Fruit fly (Drosophila melanogaster): ENCODE results near the gene sgg.

Gene sgg

DNA sequence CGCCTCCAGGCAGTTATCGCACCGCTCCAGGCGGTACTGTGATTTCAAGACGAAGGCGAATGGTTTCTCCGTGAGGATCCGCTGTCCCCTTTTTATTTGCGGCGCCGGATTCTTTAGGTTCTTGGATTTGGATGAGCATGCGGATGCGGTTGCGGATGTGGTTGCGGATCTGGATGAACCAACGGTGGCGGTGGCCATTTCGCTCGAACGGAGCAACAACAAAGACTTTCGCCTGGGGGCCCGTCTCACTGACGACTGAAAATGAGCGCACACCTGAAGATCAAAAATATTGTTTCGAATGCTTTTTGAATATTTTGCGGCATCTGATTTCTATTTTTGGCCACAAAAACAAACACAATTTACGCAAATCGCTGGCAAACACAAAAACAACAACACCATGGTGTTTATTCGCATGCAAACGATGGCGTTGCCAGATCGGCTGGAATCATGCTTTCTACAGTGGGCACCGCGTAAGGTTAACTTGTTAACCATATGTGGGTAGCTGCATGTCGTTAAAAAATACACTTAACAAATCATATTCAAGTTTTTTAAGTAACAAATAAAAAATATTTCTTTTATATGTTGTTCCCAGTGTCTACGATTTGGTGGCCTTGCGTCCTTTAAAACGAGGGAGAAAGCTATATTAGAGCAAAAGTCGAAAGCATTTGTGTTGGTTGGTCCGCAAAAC lies 25.1 kb upstream of the sgg start, which contains the start of gene Smyd3 (continued):
- TF ChIP-seq psq (GFP tag; optimal IDR thresholded peaks at IDR 0.05): peak; percentile 36
- peak; percentile 67 for TF ChIP-seq CG15514 (GFP tag; optimal IDR thresholded peaks at IDR 0.05)
- TF ChIP-seq gsb (GFP tag; IDR thresholded peaks at IDR 0.05): peak; percentile 52; the same call in 1 of the 2 replicates
- no peak for TF ChIP-seq caup (GFP tag; optimal IDR thresholded peaks at IDR 0.05; ENCODE audit: severe bottlenecking)
- peak; percentile 70 for TF ChIP-seq CHES-1-like (GFP tag; optimal IDR thresholded peaks at IDR 0.05)
- TF ChIP-seq CG16815 (GFP tag; optimal IDR thresholded peaks at IDR 0.05): peak; percentile 55
- peak; percentile 54 for TF ChIP-seq sug (tag; optimal IDR thresholded peaks at IDR 0.05)
- peak; percentile 28 for TF ChIP-seq slou (GFP tag; optimal IDR thresholded peaks at IDR 0.05)
- no peak for TF ChIP-seq insv (GFP tag; optimal IDR thresholded peaks at IDR 0.05)
- peak; percentile 86 for TF ChIP-seq CG4360 (GFP tag; IDR thresholded peaks at IDR 0.05)
- peak; percentile 82 for TF ChIP-seq Dip3 (GFP tag; optimal IDR thresholded peaks at IDR 0.05)
- TF ChIP-seq HLHmδ (GFP tag; optimal IDR thresholded peaks at IDR 0.05): no peak
- TF ChIP-seq grau (tag; optimal IDR thresholded peaks at IDR 0.05): peak; percentile 98
- peak; percentile 86 for TF ChIP-seq Rfx (GFP tag; IDR thresholded peaks at IDR 0.05)
- no peak for TF ChIP-seq nau (GFP tag; optimal IDR thresholded peaks at IDR 0.05)
- peak; percentile 50 for TF ChIP-seq CG3838 (GFP tag; optimal IDR thresholded peaks at IDR 0.05)
- peak; percentile 69 for TF ChIP-seq phol (tag; optimal IDR thresholded peaks at IDR 0.05)
- TF ChIP-seq HLH54F (GFP tag; optimal IDR thresholded peaks at IDR 0.05): peak; percentile 85
- peak; percentile 65 for TF ChIP-seq CG10979 (tag; optimal IDR thresholded peaks at IDR 0.05)
- TF ChIP-seq Hmx (GFP tag; optimal IDR thresholded peaks at IDR 0.05): no peak
- peak; percentile 61 for TF ChIP-seq CG8290 (GFP tag; optimal IDR thresholded peaks at IDR 0.05)
- no peak for TF ChIP-seq CG8290 (tag; optimal IDR thresholded peaks at IDR 0.05)
- peak; percentile 38; the same call in 1 of the 2 replicates for TF ChIP-seq Oaz (GFP tag; IDR thresholded peaks at IDR 0.05)
- no peak for TF ChIP-seq crol (GFP tag; IDR thresholded peaks at IDR 0.05)
- peak; percentile 76 for TF ChIP-seq CG2712 (tag; optimal IDR thresholded peaks at IDR 0.05)
- peak; percentile 39 for TF ChIP-seq CG11398 (GFP tag; optimal IDR thresholded peaks at IDR 0.05)
- TF ChIP-seq CG4328 (GFP tag; optimal IDR thresholded peaks at IDR 0.05): no peak
- TF ChIP-seq chif (GFP tag; optimal IDR thresholded peaks at IDR 0.05): peak in 1 of 2 experiments; percentile 74
- no peak for TF ChIP-seq prd (optimal IDR thresholded peaks at IDR 0.05)
- TF ChIP-seq prd (GFP tag; IDR thresholded peaks at IDR 0.05): peak; percentile 86
- peak; percentile 71 for TF ChIP-seq CG11247 (GFP tag; IDR thresholded peaks at IDR 0.05)
- peak; percentile 49 for TF ChIP-seq CG12219 (GFP tag; optimal IDR thresholded peaks at IDR 0.05)
- TF ChIP-seq tgo (GFP tag; IDR thresholded peaks at IDR 0.05): peak; percentile 85
- peak; percentile 67 for TF ChIP-seq bcd (GFP tag; optimal IDR thresholded peaks at IDR 0.05)
- TF ChIP-seq CG1792 (GFP tag; optimal IDR thresholded peaks at IDR 0.05): peak; percentile 46
- peak; percentile 20 for TF ChIP-seq CG10431 (GFP tag; optimal IDR thresholded peaks at IDR 0.05)
- TF ChIP-seq Fer3 (tag; optimal IDR thresholded peaks at IDR 0.05): peak; percentile 77
- TF ChIP-seq Sox102F (GFP tag; optimal IDR thresholded peaks at IDR 0.05): peak; percentile 79
- peak; percentile 78 for TF ChIP-seq H2.0 (GFP tag; IDR thresholded peaks at IDR 0.05)
- peak; percentile 76 for TF ChIP-seq zfh2 (GFP tag; optimal IDR thresholded peaks at IDR 0.05)
- peak; percentile 88 for TF ChIP-seq mam (GFP tag; optimal IDR thresholded peaks at IDR 0.05)
- peak; percentile 53 for TF ChIP-seq CG9215 (GFP tag; IDR thresholded peaks at IDR 0.05)
- peak; percentile 71 for TF ChIP-seq fu2 (GFP tag; optimal IDR thresholded peaks at IDR 0.05)
- peak; percentile 81 for TF ChIP-seq sisA (GFP tag; IDR thresholded peaks at IDR 0.05)
- TF ChIP-seq CG18011 (GFP tag; optimal IDR thresholded peaks at IDR 0.05): peak; percentile 71
- TF ChIP-seq Dad (GFP tag; optimal IDR thresholded peaks at IDR 0.05): peak; percentile 80
- TF ChIP-seq CG16779 (GFP tag; IDR thresholded peaks at IDR 0.05): 0 out of 2 replicates have a peak, but pooled peaks have one; percentile 53
- no peak for TF ChIP-seq fd64A (GFP tag; optimal IDR thresholded peaks at IDR 0.05)
- TF ChIP-seq CG9932 (GFP tag; IDR thresholded peaks at IDR 0.05): peak; percentile 88
- TF ChIP-seq sima (GFP tag; optimal IDR thresholded peaks at IDR 0.05): no peak
- TF ChIP-seq CTCF (GFP tag; optimal IDR thresholded peaks at IDR 0.05): no peak

Data from whole organism, embryonic.